Fruit fly (Drosophila melanogaster) whole organism, embryonic: ENCODE results near the gene Ir67a.
A peak's percentile ranks its signal among the peaks of the same experiment; 100 is the strongest.

Experiments
- Abd-B ChIP-seq: fragments of 200-800 bp; sonication (Bioruptor generic); optimal IDR thresholded peaks from 2 replicates; lab custom pipeline; 2018; ENCODE audit warnings: missing biosample characterization, mild to moderate bottlenecking, missing genetic modification characterization, moderate library complexity
- Aef1 ChIP-seq: fragments of 200-800 bp; sonication (Bioruptor generic); IDR thresholded peaks from 3 replicates; pipeline ENCODE4 v1.3.6; 2022; ENCODE audit warnings: missing biosample characterization, missing genetic modification characterization
- Asciz ChIP-seq: fragments of 200-800 bp; sonication (Bioruptor generic); optimal IDR thresholded peaks from 2 replicates; lab custom pipeline; 2017; ENCODE audit warnings: missing biosample characterization, mild to moderate bottlenecking, missing genetic modification characterization, missing genetic modification reagents
- BEAF-32 ChIP-seq: fragments of 200-800 bp; sonication (Bioruptor generic); optimal IDR thresholded peaks from 3 replicates; lab custom pipeline; 2017; ENCODE audit warnings: missing biosample characterization, missing genetic modification characterization, mild to moderate bottlenecking, moderate library complexity, missing genetic modification reagents
- Bgb ChIP-seq: fragments of 200-800 bp; sonication (Bioruptor generic); IDR thresholded peaks from 2 replicates; pipeline ENCODE4 v1.3.6; 2022; ENCODE audit warnings: missing biosample characterization, missing genetic modification characterization; ENCODE audit not compliant: partially characterized antibody
- CG10321 ChIP-seq: fragments of 200-800 bp; sonication (Bioruptor generic); IDR thresholded peaks from 2 replicates; pipeline ENCODE4 v1.3.6; 2022; ENCODE audit warnings: missing biosample characterization, missing genetic modification characterization
- CG10565 ChIP-seq: fragments of 200-800 bp; sonication (Bioruptor generic); optimal IDR thresholded peaks from 3 replicates; lab custom pipeline; 2016; ENCODE audit warnings: missing biosample characterization, mild to moderate bottlenecking, missing genetic modification characterization
- CG11085 ChIP-seq: fragments of 200-800 bp; sonication (Bioruptor generic); IDR thresholded peaks from 2 replicates; pipeline ENCODE4 v1.3.6; 2022; ENCODE audit warnings: missing biosample characterization, missing genetic modification characterization
- CG14014 ChIP-seq: fragments of 200-800 bp; sonication (Bioruptor generic); IDR thresholded peaks from 2 replicates; pipeline ENCODE4 v1.3.6; 2022; ENCODE audit warnings: missing biosample characterization, missing genetic modification characterization
- CG1529 ChIP-seq: fragments of 200-800 bp; sonication (Bioruptor generic); optimal IDR thresholded peaks from 3 replicates; lab custom pipeline; 2018; ENCODE audit warnings: missing biosample characterization, missing genetic modification characterization
- CG16863 ChIP-seq: fragments of 200-800 bp; sonication (Bioruptor generic); optimal IDR thresholded peaks from 3 replicates; lab custom pipeline; 2016; ENCODE audit warnings: missing biosample characterization, missing genetic modification characterization
- CG17359 ChIP-seq: fragments of 200-800 bp; sonication (Bioruptor generic); optimal IDR thresholded peaks from 3 replicates; lab custom pipeline; 2018; ENCODE audit warnings: missing biosample characterization, mild to moderate bottlenecking, missing genetic modification characterization, moderate library complexity
- CG17361 ChIP-seq: fragments of 200-800 bp; sonication (Bioruptor generic); IDR thresholded peaks from 3 replicates; pipeline ENCODE4 v1.3.6; 2022; ENCODE audit warnings: missing biosample characterization, missing genetic modification characterization
- CG17829 ChIP-seq: fragments of 200-800 bp; optimal IDR thresholded peaks from 2 replicates; lab custom pipeline; 2019; ENCODE audit warnings: missing biosample characterization, mild to moderate bottlenecking, missing genetic modification characterization, moderate library complexity
- CG18619 ChIP-seq: fragments of 200-800 bp; sonication (Bioruptor generic); optimal IDR thresholded peaks from 3 replicates; lab custom pipeline; 2017; ENCODE audit warnings: missing biosample characterization, mild to moderate bottlenecking, missing genetic modification characterization
- CG2116 ChIP-seq: fragments of 200-800 bp; sonication (Bioruptor generic); optimal IDR thresholded peaks from 3 replicates; lab custom pipeline; 2018; ENCODE audit warnings: missing biosample characterization, mild to moderate bottlenecking, missing genetic modification characterization
- CG2712 ChIP-seq: fragments of 200-800 bp; optimal IDR thresholded peaks from 3 replicates; lab custom pipeline; 2019; ENCODE audit warnings: missing biosample characterization, mild to moderate bottlenecking, missing genetic modification characterization, moderate library complexity
- CG3065 ChIP-seq: fragments of 200-800 bp; sonication (Bioruptor generic); optimal IDR thresholded peaks from 2 replicates; lab custom pipeline; 2016; ENCODE audit warnings: missing biosample characterization, missing genetic modification characterization
- CG4360 ChIP-seq: fragments of 200-800 bp; sonication (Bioruptor generic); IDR thresholded peaks from 2 replicates; pipeline ENCODE4 v1.3.6; 2022; ENCODE audit warnings: missing biosample characterization, missing genetic modification characterization
- CG4424 ChIP-seq: fragments of 200-800 bp; sonication (Bioruptor generic); optimal IDR thresholded peaks from 3 replicates; lab custom pipeline; 2016; ENCODE audit warnings: missing biosample characterization, missing genetic modification characterization
- CG4617 ChIP-seq: fragments of 200-800 bp; sonication (Bioruptor generic); optimal IDR thresholded peaks from 3 replicates; lab custom pipeline; 2016; ENCODE audit warnings: missing biosample characterization, missing genetic modification characterization, borderline replicate concordance
- CG4730 ChIP-seq: fragments of 200-800 bp; sonication (Bioruptor generic); IDR thresholded peaks from 2 replicates; pipeline ENCODE4 v1.3.6; 2022; ENCODE audit warnings: missing biosample characterization, missing genetic modification characterization
- CG7556 ChIP-seq: fragments of 200-800 bp; sonication (Bioruptor generic); optimal IDR thresholded peaks from 2 replicates; lab custom pipeline; 2017; ENCODE audit warnings: missing biosample characterization, mild to moderate bottlenecking, missing genetic modification characterization
- CG9609 ChIP-seq: fragments of 200-800 bp; sonication (Bioruptor generic); optimal IDR thresholded peaks from 3 replicates; lab custom pipeline; 2016; ENCODE audit warnings: missing biosample characterization, missing genetic modification characterization
- CG9932 ChIP-seq: fragments of 200-800 bp; sonication (Bioruptor generic); IDR thresholded peaks from 2 replicates; pipeline ENCODE4 v1.3.6; 2022; ENCODE audit warnings: missing biosample characterization, missing genetic modification characterization
- Chrac-16 ChIP-seq: fragments of 200-800 bp; sonication (Bioruptor generic); optimal IDR thresholded peaks from 3 replicates; lab custom pipeline; 2016; ENCODE audit warnings: missing biosample characterization, missing genetic modification characterization
- Dref ChIP-seq: fragments of 200-800 bp; sonication (Bioruptor generic); IDR thresholded peaks from 2 replicates; pipeline ENCODE4 v1.3.6; 2022; ENCODE audit warnings: missing biosample characterization, missing genetic modification characterization
- Gsc ChIP-seq: fragments of 200-800 bp; sonication (Bioruptor generic); IDR thresholded peaks from 2 replicates; pipeline ENCODE4 v1.3.6; 2022; ENCODE audit warnings: missing biosample characterization, missing genetic modification characterization
- H15 ChIP-seq: fragments of 200-800 bp; sonication (Bioruptor generic); IDR thresholded peaks from 3 replicates; pipeline ENCODE4 v1.3.6; 2022; ENCODE audit warnings: missing biosample characterization, missing genetic modification characterization
- Nf-YC ChIP-seq: fragments of 200-800 bp; optimal IDR thresholded peaks from 3 replicates; lab custom pipeline; 2019; ENCODE audit warnings: missing biosample characterization, mild to moderate bottlenecking, missing genetic modification characterization, moderate library complexity
- Sox102F ChIP-seq: fragments of 200-800 bp; sonication (Bioruptor generic); optimal IDR thresholded peaks from 2 replicates; lab custom pipeline; 2018; ENCODE audit warnings: missing biosample characterization, mild to moderate bottlenecking, missing genetic modification characterization, moderate library complexity
- Taf1 ChIP-seq: fragments of 200-800 bp; sonication (Bioruptor generic); IDR thresholded peaks from 2 replicates; pipeline ENCODE4 v1.3.6; 2022; ENCODE audit warnings: missing biosample characterization, missing genetic modification characterization
- Tbp ChIP-seq: fragments of >200 bp; optimal IDR thresholded peaks from 2 replicates; lab custom pipeline; 2018; ENCODE audit warnings: missing biosample characterization, missing genetic modification characterization
- YL-1 ChIP-seq: fragments of 200-800 bp; sonication (Bioruptor generic); optimal IDR thresholded peaks from 3 replicates; lab custom pipeline; 2017; ENCODE audit warnings: missing biosample characterization, mild to moderate bottlenecking, missing genetic modification characterization
- abd-A ChIP-seq: fragments of 200-800 bp; sonication (Bioruptor generic); optimal IDR thresholded peaks from 3 replicates; lab custom pipeline; 2019; ENCODE audit warnings: missing biosample characterization, mild to moderate bottlenecking, missing genetic modification characterization, moderate library complexity
- al ChIP-seq: fragments of 200-800 bp; sonication (Bioruptor generic); IDR thresholded peaks from 2 replicates; pipeline ENCODE4 v1.3.6; 2022; ENCODE audit warnings: missing biosample characterization, missing genetic modification characterization
- bowl ChIP-seq: fragments of 200-800 bp; sonication (Bioruptor generic); IDR thresholded peaks from 2 replicates; pipeline ENCODE4 v1.3.6; 2022; ENCODE audit warnings: missing biosample characterization, missing genetic modification characterization
- ci ChIP-seq: fragments of 200-800 bp; sonication (Bioruptor generic); IDR thresholded peaks from 3 replicates; pipeline ENCODE4 v1.3.6; 2022; ENCODE audit warnings: missing biosample characterization, missing genetic modification characterization
- dati ChIP-seq: fragments of 200-800 bp; sonication (Bioruptor generic); IDR thresholded peaks from 2 replicates; pipeline ENCODE4 v1.3.6; 2022; ENCODE audit warnings: missing biosample characterization, missing genetic modification characterization
- dm ChIP-seq: fragments of 200-800 bp; sonication (Bioruptor generic); optimal IDR thresholded peaks from 3 replicates; lab custom pipeline; 2016; ENCODE audit warnings: missing biosample characterization, missing genetic modification characterization
- dysf ChIP-seq: fragments of 200-800 bp; sonication (Bioruptor generic); IDR thresholded peaks from 3 replicates; pipeline ENCODE4 v1.3.6; 2022; ENCODE audit warnings: missing biosample characterization, missing genetic modification characterization
- en ChIP-seq: fragments of 200-800 bp; sonication (Bioruptor generic); optimal IDR thresholded peaks from 2 replicates; lab custom pipeline; 2016; ENCODE audit warnings: missing biosample characterization, missing genetic modification characterization
- fd96Cb ChIP-seq: fragments of 200-800 bp; sonication (Bioruptor generic); optimal IDR thresholded peaks from 2 replicates; lab custom pipeline; 2018; ENCODE audit warnings: missing biosample characterization, mild to moderate bottlenecking, missing genetic modification characterization, moderate library complexity
- ind ChIP-seq: fragments of 200-800 bp; sonication (Bioruptor generic); optimal IDR thresholded peaks from 3 replicates; lab custom pipeline; 2016; ENCODE audit warnings: missing biosample characterization, missing genetic modification characterization
- pan ChIP-seq, 4 experiments: fragments of >200 bp in 3 of 4; fragments of 200-800 bp in 1 of 4; sonication (Bioruptor generic) in 1 of 4; optimal IDR thresholded peaks in 3 of 4; IDR thresholded peaks in 1 of 4; 2 replicates each; pipeline versions ENCODE4 v1.3.6 to Lab custom; 2017 to 2022; ENCODE audit warnings: missing biosample characterization in 2 of 4, missing genetic modification characterization in 2 of 4, mixed read lengths in 1 of 4
- phol ChIP-seq: fragments of 200-800 bp; sonication (Bioruptor generic); optimal IDR thresholded peaks from 3 replicates; lab custom pipeline; 2018; ENCODE audit warnings: missing biosample characterization, mild to moderate bottlenecking, missing genetic modification characterization, moderate library complexity
- pros ChIP-seq: fragments of 200-800 bp; sonication (Bioruptor generic); optimal IDR thresholded peaks from 3 replicates; lab custom pipeline; 2019; ENCODE audit warnings: missing biosample characterization, mild to moderate bottlenecking, missing genetic modification characterization, moderate library complexity
- slp2 ChIP-seq: fragments of 200-800 bp; sonication (Bioruptor generic); optimal IDR thresholded peaks from 2 replicates; lab custom pipeline; 2016; ENCODE audit warnings: missing biosample characterization, missing genetic modification characterization
- stc ChIP-seq: fragments of 200-800 bp; sonication (Bioruptor generic); IDR thresholded peaks from 2 replicates; pipeline ENCODE4 v1.3.6; 2022; ENCODE audit warnings: missing biosample characterization, missing genetic modification characterization
- zfh2 ChIP-seq: fragments of 200-800 bp; sonication (Bioruptor generic); optimal IDR thresholded peaks from 2 replicates; lab custom pipeline; 2016; ENCODE audit warnings: missing biosample characterization, missing genetic modification characterization

Gene Ir67a

DNA sequence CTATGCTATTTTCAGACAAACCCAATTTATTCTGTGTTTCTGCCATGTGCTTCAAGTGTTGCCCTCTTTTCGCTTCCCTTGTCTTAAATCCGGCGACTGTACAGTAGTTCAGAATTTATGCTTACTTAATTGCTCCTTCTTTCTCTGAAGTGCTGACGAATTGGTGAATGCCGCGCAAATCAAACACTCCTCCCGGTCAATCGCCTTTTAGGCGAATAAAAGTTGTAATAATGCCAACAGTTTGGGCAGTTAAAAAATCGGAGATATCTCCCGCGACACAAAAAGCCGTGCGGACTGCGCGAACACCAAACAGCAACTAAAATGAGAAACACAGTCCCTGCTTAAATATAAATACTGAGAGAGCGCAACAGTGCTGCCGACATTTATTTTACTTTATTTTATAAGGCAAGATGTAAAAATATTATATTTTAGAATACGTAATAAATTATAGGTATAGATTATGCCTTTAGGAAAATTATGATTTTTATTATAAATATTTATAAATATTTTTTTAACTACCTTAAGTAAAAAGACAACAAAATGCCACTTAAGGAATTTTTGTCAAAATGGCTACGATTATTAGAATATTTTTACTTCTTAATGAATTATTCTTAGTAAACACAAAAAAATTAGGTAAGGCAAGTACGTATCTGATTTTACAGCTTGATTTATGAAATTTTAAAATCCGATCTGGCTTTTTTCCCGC lies 38.6 kb downstream of the Ir67a start, which contains the start of gene path (continued):
- TF ChIP-seq CG3065 (GFP tag; lab: Kevin White, UChicago), result no peak
- TF ChIP-seq Taf1 (GFP tag; lab: Robert Waterston, UW), result no peak
- no peak for TF ChIP-seq CG4730 (GFP tag; lab: Robert Waterston, UW)
- no peak for TF ChIP-seq CG9932 (GFP tag; lab: Robert Waterston, UW)
- TF ChIP-seq CG10321 (GFP tag; lab: Robert Waterston, UW), result 0 out of 2 replicates have a peak, but pooled peaks have one; percentile 6
- peak; percentile 49 for TF ChIP-seq CG4424 (GFP tag; lab: Kevin White, UChicago)
- TF ChIP-seq CG9609, result no peak
- TF ChIP-seq Bgb (GFP tag; lab: Robert Waterston, UW), result peak; percentile 51; the same call in 1 of the 2 replicates
- no peak for TF ChIP-seq Dref
- peak; percentile 46 for TF ChIP-seq Asciz (GFP tag; lab: Kevin White, UChicago)
- no peak for TF ChIP-seq Aef1 (GFP tag; lab: Robert Waterston, UW)
- no peak for TF ChIP-seq H15 (GFP tag; lab: Robert Waterston, UW)
- TF ChIP-seq pros (GFP tag; lab: Kevin White, UChicago), result no peak
- TF ChIP-seq phol (tag; lab: Kevin White, UChicago), result peak; percentile 66
- TF ChIP-seq YL-1 (GFP tag; lab: Kevin White, UChicago), result peak; percentile 4
- TF ChIP-seq Abd-B (GFP tag; lab: Kevin White, UChicago), result no peak
- TF ChIP-seq dati (GFP tag; lab: Robert Waterston, UW), result no peak
- no peak for TF ChIP-seq pan (optimal IDR thresholded peaks at IDR 0.05; lab: Kevin White, UChicago)
- peak in 1 of 2 experiments; percentile 10 for TF ChIP-seq pan (GFP tag; optimal IDR thresholded peaks at IDR 0.05 in 1 of 2, IDR thresholded peaks at IDR 0.05 in 1 of 2)
- no peak for TF ChIP-seq CG2116 (GFP tag; lab: Kevin White, UChicago)
- no peak for TF ChIP-seq Tbp (GFP tag; lab: Kevin White, UChicago)
- TF ChIP-seq abd-A (tag; lab: Kevin White, UChicago), result peak; percentile 65
- TF ChIP-seq CG14014, result peak; percentile 17; the same call in 1 of the 2 replicates
- no peak for TF ChIP-seq Gsc (GFP tag; lab: Robert Waterston, UW)
- TF ChIP-seq CG4617 (GFP tag; lab: Kevin White, UChicago), result no peak
- peak; percentile 38 for TF ChIP-seq CG18619 (GFP tag; lab: Kevin White, UChicago)
- TF ChIP-seq ci (GFP tag; lab: Robert Waterston, UW), result peak; percentile 73; the same call in 2 of the 3 replicates
- no peak for TF ChIP-seq stc (GFP tag; lab: Robert Waterston, UW)
- TF ChIP-seq al (GFP tag; lab: Robert Waterston, UW), result no peak
- no peak for TF ChIP-seq CG16863
- peak; percentile 15 for TF ChIP-seq ind
- TF ChIP-seq en (GFP tag; lab: Kevin White, UChicago), result no peak
- TF ChIP-seq Sox102F (GFP tag; lab: Kevin White, UChicago), result peak; percentile 15
- no peak for TF ChIP-seq bowl (GFP tag; lab: Robert Waterston, UW)
- TF ChIP-seq CG17829, result peak; percentile 78
- TF ChIP-seq CG1529 (GFP tag; lab: Kevin White, UChicago), result no peak
- TF ChIP-seq fd96Cb (tag; lab: Kevin White, UChicago), result peak; percentile 50
- TF ChIP-seq slp2 (GFP tag; lab: Kevin White, UChicago), result no peak
- peak; percentile 54 for TF ChIP-seq CG7556
- TF ChIP-seq CG10565 (GFP tag; lab: Kevin White, UChicago), result no peak
- peak; percentile 48 for TF ChIP-seq Nf-YC (tag; lab: Kevin White, UChicago)
- TF ChIP-seq BEAF-32, result no peak
- TF ChIP-seq CG17359, result peak; percentile 39
- TF ChIP-seq CG2712 (tag; lab: Kevin White, UChicago), result peak; percentile 79
- TF ChIP-seq dm (GFP tag; lab: Kevin White, UChicago), result peak; percentile 57
- TF ChIP-seq dysf (GFP tag; lab: Robert Waterston, UW), result no peak
- peak; percentile 77 for TF ChIP-seq CG17361 (GFP tag; lab: Robert Waterston, UW)
- 0 out of 2 replicates have a peak, but pooled peaks have one; percentile 18 for TF ChIP-seq CG11085 (GFP tag; lab: Robert Waterston, UW)
- TF ChIP-seq Chrac-16 (GFP tag; lab: Kevin White, UChicago), result no peak
- TF ChIP-seq zfh2 (GFP tag; lab: Kevin White, UChicago), result no peak
- TF ChIP-seq CG4360 (GFP tag; lab: Robert Waterston, UW), result no peak
